Fruit fly (Drosophila melanogaster): ENCODE measurements around the gene CG32971.

- no peak for TF ChIP-seq CG8301 (tag; optimal IDR thresholded peaks at IDR 0.05)
- 0 out of 3 replicates have a peak, but pooled peaks have one; percentile 13 for TF ChIP-seq CG4496 (GFP tag; IDR thresholded peaks at IDR 0.05)
- TF ChIP-seq CG10348 (GFP tag; IDR thresholded peaks at IDR 0.05) = no peak
- TF ChIP-seq Snoo (tag; optimal IDR thresholded peaks at IDR 0.05) = no peak
- no peak for TF ChIP-seq fd96Ca (GFP tag; IDR thresholded peaks at IDR 0.05)
- no peak for TF ChIP-seq CG34367 (tag; optimal IDR thresholded peaks at IDR 0.05)
- TF ChIP-seq CG17806 (tag; optimal IDR thresholded peaks at IDR 0.05) = no peak
- TF ChIP-seq CG32121 (GFP tag; IDR thresholded peaks at IDR 0.05) = no peak
- TF ChIP-seq CG14655 (GFP tag; optimal IDR thresholded peaks at IDR 0.05) = no peak
- TF ChIP-seq Ets98B (GFP tag; IDR thresholded peaks at IDR 0.05) = no peak
- no peak for TF ChIP-seq EcR (GFP tag; optimal IDR thresholded peaks at IDR 0.05)
Observed at dm6 chr2L:14284636-14285035, 10.0 kb downstream of the CG32971 start.

Measured in whole organism, pupa.